Worm (Caenorhabditis elegans) whole organism, young adult: ENCODE data around the gene cav-1.
A peak's percentile ranks its signal among the peaks of the same experiment; 100 is the strongest.

Experiments used
- B0035.1 ChIP-seq: sonication (generic microtip); optimal IDR thresholded peaks from 2 replicates; lab custom pipeline; 2016; ENCODE audit warnings: missing genetic modification characterization, mild to moderate bottlenecking, missing compliant biosample characterization, missing genotype, missing genetic modification reagents
- B0261.1 ChIP-seq: sonication (generic microtip); optimal IDR thresholded peaks from 2 replicates; lab custom pipeline; 2016; ENCODE audit warnings: mild to moderate bottlenecking, missing genetic modification characterization, moderate library complexity, missing compliant biosample characterization
- B0336.3 ChIP-seq: fragments of 200-800 bp; sonication (Bioruptor generic); IDR thresholded peaks from 2 replicates; pipeline ENCODE4 v1.3.6; 2022; ENCODE audit warnings: missing genetic modification characterization, missing compliant biosample characterization
- F49E8.2 ChIP-seq: sonication (generic microtip); optimal IDR thresholded peaks from 3 replicates; lab custom pipeline; 2017; ENCODE audit warnings: missing genetic modification characterization, mild to moderate bottlenecking, missing compliant biosample characterization, antibody characterized with exemption, moderate library complexity; ENCODE audit not compliant: insufficient read depth
- F57A8.1 ChIP-seq: fragments of 200-800 bp; sonication (Bioruptor generic); optimal IDR thresholded peaks from 2 replicates; lab custom pipeline; 2018; ENCODE audit warnings: mild to moderate bottlenecking, missing genetic modification characterization, moderate library complexity, missing compliant biosample characterization
- K12H6.12 ChIP-seq: fragments of 200-800 bp; sonication (Bioruptor generic); optimal IDR thresholded peaks from 2 replicates; lab custom pipeline; 2018; ENCODE audit warnings: mild to moderate bottlenecking, missing genetic modification characterization, missing compliant biosample characterization
- Y53F4B.3 ChIP-seq: fragments of 200-800 bp; sonication (Bioruptor generic); IDR thresholded peaks from 2 replicates; pipeline ENCODE4 v1.3.6; 2022; ENCODE audit warnings: missing genetic modification reagents, missing genetic modification characterization, missing compliant biosample characterization
- Y56A3A.18 ChIP-seq: fragments of 200-800 bp; sonication (Bioruptor generic); IDR thresholded peaks from 2 replicates; pipeline ENCODE4 v1.3.6; 2022; ENCODE audit warnings: missing genetic modification reagents, missing genetic modification characterization, missing compliant biosample characterization
- ZK185.1 ChIP-seq: sonication (generic microtip); optimal IDR thresholded peaks from 2 replicates; lab custom pipeline; 2016; ENCODE audit warnings: mild to moderate bottlenecking, missing genetic modification characterization, missing compliant biosample characterization; ENCODE audit not compliant: poor library complexity, severe bottlenecking
- attf-3 ChIP-seq: fragments of 200-800 bp; sonication (Bioruptor generic); conservative IDR thresholded peaks from 2 replicates; pipeline ENCODE4 v1.3.6; 2022; ENCODE audit warnings: missing genetic modification reagents, missing genetic modification characterization, missing compliant biosample characterization
- attf-5 ChIP-seq: fragments of 200-800 bp; sonication (Bioruptor generic); optimal IDR thresholded peaks from 2 replicates; lab custom pipeline; 2018; ENCODE audit warnings: mild to moderate bottlenecking, missing genetic modification characterization, missing compliant biosample characterization
- attf-6 ChIP-seq: fragments of 200-800 bp; sonication (Bioruptor generic); IDR thresholded peaks from 2 replicates; pipeline ENCODE4 v1.3.6; 2022; ENCODE audit warnings: missing genetic modification reagents, missing genetic modification characterization, missing compliant biosample characterization
- cebp-1 ChIP-seq, 2 experiments: fragments of 200-800 bp in 1 of 2; sonication (Bioruptor generic) in 1 of 2; sonication (generic microtip) in 1 of 2; IDR thresholded peaks in 1 of 2; optimal IDR thresholded peaks in 1 of 2; 2 replicates each; pipeline versions ENCODE4 v1.3.6 to Lab custom; 2017 to 2022; ENCODE audit warnings: missing compliant biosample characterization in 2 of 2, missing genetic modification characterization in 2 of 2, mild to moderate bottlenecking in 1 of 2, missing genetic modification reagents in 1 of 2, moderate library complexity in 1 of 2
- ceh-40 ChIP-seq: fragments of 200-800 bp; sonication (Bioruptor generic); IDR thresholded peaks from 2 replicates; pipeline ENCODE4 v1.3.6; 2022; ENCODE audit warnings: missing genetic modification characterization, missing compliant biosample characterization
- ceh-79 ChIP-seq: sonication (generic microtip); optimal IDR thresholded peaks from 2 replicates; lab custom pipeline; 2017; ENCODE audit warnings: mild to moderate bottlenecking, missing genetic modification characterization, missing compliant biosample characterization
- die-1 ChIP-seq: sonication (generic microtip); optimal IDR thresholded peaks from 2 replicates; lab custom pipeline; 2016; ENCODE audit warnings: missing genotype, mild to moderate bottlenecking, missing genetic modification characterization, missing compliant biosample characterization
- dpl-1 ChIP-seq: fragments of 150-350 bp; optimal IDR thresholded peaks from 2 replicates; lab custom pipeline; 2014; ENCODE audit warnings: missing biosample characterization, missing genetic modification reagents, missing genetic modification characterization
- ets-4 ChIP-seq: fragments of 200-800 bp; sonication (Bioruptor generic); optimal IDR thresholded peaks from 2 replicates; lab custom pipeline; 2018; ENCODE audit warnings: mild to moderate bottlenecking, missing genetic modification characterization, missing compliant biosample characterization
- gei-17 ChIP-seq: fragments of 200-800 bp; sonication (Bioruptor generic); optimal IDR thresholded peaks from 2 replicates; lab custom pipeline; 2018; ENCODE audit warnings: mild to moderate bottlenecking, missing genetic modification characterization, missing compliant biosample characterization
- him-1 ChIP-seq: sonication (generic microtip); optimal IDR thresholded peaks from 2 replicates; lab custom pipeline; 2016; ENCODE audit warnings: missing genotype, missing genetic modification reagents, missing genetic modification characterization, missing compliant biosample characterization
- hmg-20 ChIP-seq: fragments of 200-800 bp; sonication (Bioruptor generic); IDR thresholded peaks from 2 replicates; pipeline ENCODE4 v1.3.6; 2022; ENCODE audit warnings: missing genetic modification reagents, missing genetic modification characterization, missing compliant biosample characterization
- lin-26 ChIP-seq: fragments of 200-800 bp; sonication (Bioruptor generic); IDR thresholded peaks from 2 replicates; pipeline ENCODE4 v1.3.6; 2022; ENCODE audit warnings: missing genetic modification reagents, missing genetic modification characterization, missing compliant biosample characterization
- lin-54 ChIP-seq: fragments of 200-800 bp; sonication (Bioruptor generic); optimal IDR thresholded peaks from 2 replicates; lab custom pipeline; 2018; ENCODE audit warnings: mild to moderate bottlenecking, missing genetic modification characterization, missing compliant biosample characterization
- madf-10 ChIP-seq: sonication (generic microtip); optimal IDR thresholded peaks from 2 replicates; lab custom pipeline; 2016; ENCODE audit warnings: mild to moderate bottlenecking, missing genetic modification characterization, missing compliant biosample characterization
- madf-8 ChIP-seq: fragments of 200-800 bp; sonication (Bioruptor generic); conservative IDR thresholded peaks from 2 replicates; pipeline ENCODE4 v1.3.6; 2022; ENCODE audit warnings: missing genetic modification reagents, missing genetic modification characterization, missing compliant biosample characterization
- nfyb-1 ChIP-seq: fragments of 200-800 bp; sonication (Bioruptor generic); IDR thresholded peaks from 2 replicates; pipeline ENCODE4 v1.3.6; 2022; ENCODE audit warnings: missing genetic modification reagents, missing genetic modification characterization, missing compliant biosample characterization
- nhr-179 ChIP-seq: sonication (generic microtip); optimal IDR thresholded peaks from 2 replicates; lab custom pipeline; 2016; ENCODE audit warnings: mild to moderate bottlenecking, missing genetic modification characterization, missing compliant biosample characterization
- nhr-90 ChIP-seq: sonication (generic microtip); optimal IDR thresholded peaks from 2 replicates; lab custom pipeline; 2016; ENCODE audit warnings: missing genotype, mild to moderate bottlenecking, missing genetic modification characterization, missing compliant biosample characterization
- pbrm-1 ChIP-seq: fragments of 200-800 bp; sonication (Bioruptor generic); IDR thresholded peaks from 2 replicates; pipeline ENCODE4 v1.3.6; 2022; ENCODE audit warnings: missing genetic modification reagents, missing genetic modification characterization, missing compliant biosample characterization
- rcor-1 ChIP-seq: fragments of 200-800 bp; sonication (Bioruptor generic); IDR thresholded peaks from 2 replicates; pipeline ENCODE4 v1.3.6; 2022; ENCODE audit warnings: missing genetic modification reagents, missing genetic modification characterization, missing compliant biosample characterization
- repo-1 ChIP-seq: sonication (generic microtip); optimal IDR thresholded peaks from 2 replicates; lab custom pipeline; 2017; ENCODE audit warnings: mild to moderate bottlenecking, missing genetic modification characterization, missing compliant biosample characterization
- rpc-1 ChIP-seq, 2 experiments: fragments of 150-350 bp in 1 of 2; sonication (generic microtip) in 1 of 2; optimal IDR thresholded peaks; 2 replicates each; lab custom pipeline; 2014 to 2018; ENCODE audit warnings: missing biosample characterization in 1 of 2, missing genetic modification characterization in 1 of 2, missing genetic modification reagents in 1 of 2, missing genotype in 1 of 2
- snpc-1.3 ChIP-seq: sonication (generic microtip); optimal IDR thresholded peaks from 2 replicates; lab custom pipeline; 2017; ENCODE audit warnings: missing genetic modification characterization, mild to moderate bottlenecking, missing compliant biosample characterization, antibody characterized with exemption, moderate library complexity, missing genotype, missing genetic modification reagents; ENCODE audit not compliant: insufficient read depth
- snpc-3.4 ChIP-seq: sonication (generic microtip); optimal IDR thresholded peaks from 2 replicates; lab custom pipeline; 2017; ENCODE audit warnings: missing genetic modification characterization, mild to moderate bottlenecking, missing compliant biosample characterization, antibody characterized with exemption, moderate library complexity, missing genotype, missing genetic modification reagents
- sptf-2 ChIP-seq: fragments of 200-800 bp; sonication (Bioruptor generic); optimal IDR thresholded peaks from 2 replicates; lab custom pipeline; 2018; ENCODE audit warnings: mild to moderate bottlenecking, missing genetic modification characterization, missing compliant biosample characterization
- unc-130 ChIP-seq: sonication (generic microtip); optimal IDR thresholded peaks from 2 replicates; lab custom pipeline; 2016; ENCODE audit warnings: missing genetic modification reagents, missing genetic modification characterization, missing compliant biosample characterization
- xnd-1 ChIP-seq: sonication (generic microtip); optimal IDR thresholded peaks from 2 replicates; lab custom pipeline; 2016; ENCODE audit warnings: missing genotype, missing genetic modification reagents, missing genetic modification characterization, missing compliant biosample characterization
- ztf-22 ChIP-seq: fragments of 200-800 bp; sonication (Bioruptor generic); optimal IDR thresholded peaks from 2 replicates; lab custom pipeline; 2018; ENCODE audit warnings: mild to moderate bottlenecking, missing genetic modification characterization, moderate library complexity, missing compliant biosample characterization

Gene cav-1

ce11 chrIV:9803544-9803943, 31.2 kb downstream of the cav-1 start (continued):
- no peak for TF ChIP-seq K12H6.12 (tag; lab: Kevin White, UChicago)
- no peak for TF ChIP-seq pbrm-1 (GFP tag; lab: Robert Waterston, UW)
- TF ChIP-seq nfyb-1 (GFP tag; lab: Robert Waterston, UW): no peak
- TF ChIP-seq unc-130 (GFP tag; lab: Kevin White, UChicago): no peak
- TF ChIP-seq madf-10 (tag; lab: Kevin White, UChicago): peak; percentile 29
- TF ChIP-seq Y56A3A.18 (GFP tag; lab: Robert Waterston, UW): no peak
- TF ChIP-seq him-1 (tag; lab: Kevin White, UChicago): no peak
- no peak for TF ChIP-seq ceh-40 (GFP tag; lab: Robert Waterston, UW)
- TF ChIP-seq snpc-1.3 (tag; lab: Kevin White, UChicago): no peak
- TF ChIP-seq nhr-90 (tag; lab: Kevin White, UChicago): no peak
- no peak for TF ChIP-seq dpl-1
- no peak for TF ChIP-seq rpc-1 (optimal IDR thresholded peaks at IDR 0.05; lab: Kevin White, UChicago)
- TF ChIP-seq rpc-1 (tag; optimal IDR thresholded peaks at IDR 0.05; lab: Kevin White, UChicago): no peak
- TF ChIP-seq attf-5 (GFP tag; lab: Kevin White, UChicago): peak; percentile 16
- TF ChIP-seq ets-4 (GFP tag; lab: Kevin White, UChicago): peak; percentile 35
- no peak for TF ChIP-seq lin-26 (GFP tag; lab: Robert Waterston, UW)
- no peak for TF ChIP-seq nhr-179 (tag; lab: Kevin White, UChicago)
- no peak for TF ChIP-seq cebp-1 (GFP tag; IDR thresholded peaks at IDR 0.05; lab: Robert Waterston, UW)
- peak; percentile 55 for TF ChIP-seq cebp-1 (tag; optimal IDR thresholded peaks at IDR 0.05; lab: Kevin White, UChicago)
- TF ChIP-seq lin-54 (GFP tag; lab: Kevin White, UChicago): no peak
- no peak for TF ChIP-seq snpc-3.4 (tag; lab: Kevin White, UChicago)
- TF ChIP-seq ZK185.1 (tag; lab: Kevin White, UChicago): no peak
- no peak for TF ChIP-seq madf-8 (GFP tag; lab: Robert Waterston, UW)
- no peak for TF ChIP-seq F57A8.1 (GFP tag; lab: Kevin White, UChicago)
- TF ChIP-seq B0261.1: no peak
- TF ChIP-seq xnd-1: no peak
- no peak for TF ChIP-seq hmg-20 (GFP tag; lab: Robert Waterston, UW)
- TF ChIP-seq ceh-79: no peak
- peak; percentile 42; the same call in 1 of the 2 replicates for TF ChIP-seq B0336.3 (GFP tag; lab: Robert Waterston, UW)
- TF ChIP-seq rcor-1: no peak
- TF ChIP-seq ztf-22 (GFP tag; lab: Kevin White, UChicago): no peak
- TF ChIP-seq sptf-2: no peak
- no peak for TF ChIP-seq attf-3
- TF ChIP-seq F49E8.2 (tag; lab: Kevin White, UChicago): no peak

- TF ChIP-seq Y56A3A.18 (GFP tag; lab: Robert Waterston, UW): no peak
- no peak for TF ChIP-seq hmg-20 (GFP tag; lab: Robert Waterston, UW)
- TF ChIP-seq repo-1 (tag; lab: Kevin White, UChicago): no peak
- TF ChIP-seq nhr-90 (tag; lab: Kevin White, UChicago): no peak
- TF ChIP-seq B0035.1 (tag; lab: Kevin White, UChicago): no peak
- TF ChIP-seq B0336.3 (GFP tag; lab: Robert Waterston, UW): no peak
- TF ChIP-seq gei-17: no peak
- TF ChIP-seq die-1 (tag; lab: Kevin White, UChicago): no peak
- TF ChIP-seq Y53F4B.3 (GFP tag; lab: Robert Waterston, UW): no peak
- no peak for TF ChIP-seq attf-6 (GFP tag; lab: Robert Waterston, UW)
Observed at ce11 chrIV:9810633-9811032, 38.3 kb downstream of the cav-1 start, which contains the start of gene dct-15. TSS of gene dct-15 (minus strand) at chrIV:9810733.
